Worm (Caenorhabditis elegans) whole organism, L4 larva: ENCODE data around the gene F35H12.1.

Source experiments
- F44E2.7 ChIP-seq: fragments of 200-800 bp; sonication (Bioruptor generic); IDR thresholded peaks from 2 replicates; pipeline ENCODE4 v2.1.2; 2022; ENCODE audit warnings: missing genetic modification characterization, missing compliant biosample characterization
- F49E8.2 ChIP-seq: sonication (generic microtip); optimal IDR thresholded peaks from 2 replicates; lab custom pipeline; 2016; ENCODE audit warnings: missing compliant biosample characterization, mild to moderate bottlenecking, missing genetic modification characterization, borderline replicate concordance
- Y75B8A.6 ChIP-seq: fragments of 200-800 bp; sonication (Bioruptor generic); IDR thresholded peaks from 2 replicates; pipeline ENCODE4 v1.3.6; 2022; ENCODE audit warnings: missing genetic modification reagents, missing genetic modification characterization, missing compliant biosample characterization
- ZK337.2 ChIP-seq: fragments of 200-800 bp; sonication (Bioruptor generic); IDR thresholded peaks from 2 replicates; pipeline ENCODE4 v1.3.6; 2022; ENCODE audit warnings: missing genetic modification reagents, missing genetic modification characterization, missing compliant biosample characterization
- attf-4 ChIP-seq: sonication (generic microtip); optimal IDR thresholded peaks from 3 replicates; lab custom pipeline; 2017; ENCODE audit warnings: missing biosample characterization, missing genetic modification characterization
- ceh-20 ChIP-seq: fragments of 200-800 bp; sonication (Bioruptor generic); IDR thresholded peaks from 2 replicates; pipeline ENCODE4 v1.3.6; 2022; ENCODE audit warnings: missing genetic modification reagents, missing genetic modification characterization, missing compliant biosample characterization
- ceh-28 ChIP-seq: fragments of 150-350 bp; optimal IDR thresholded peaks from 2 replicates; lab custom pipeline; 2014; ENCODE audit warnings: missing biosample characterization, missing genetic modification reagents, missing genetic modification characterization
- ces-1 ChIP-seq: fragments of 150-350 bp; sonication (generic microtip); optimal IDR thresholded peaks from 4 replicates; lab custom pipeline; 2014; ENCODE audit warnings: missing biosample characterization, missing genetic modification reagents, missing genetic modification characterization
- ctbp-1 ChIP-seq: fragments of 200-800 bp; sonication (Bioruptor generic); IDR thresholded peaks from 2 replicates; pipeline ENCODE4 v1.3.6; 2022; ENCODE audit warnings: missing genetic modification reagents, missing genetic modification characterization, missing compliant biosample characterization
- daf-16 ChIP-seq, 3 experiments: sonication (generic microtip); optimal IDR thresholded peaks; 2 replicates each; lab custom pipeline; 2016 to 2017; ENCODE audit warnings: missing genetic modification characterization in 3 of 3, missing genetic modification reagents in 3 of 3, mild to moderate bottlenecking in 2 of 3, missing compliant biosample characterization in 2 of 3, missing biosample characterization in 1 of 3, moderate library complexity in 1 of 3
- daf-19 ChIP-seq: fragments of 200-800 bp; sonication (Bioruptor generic); conservative IDR thresholded peaks from 2 replicates; pipeline ENCODE4 v1.3.6; 2022; ENCODE audit warnings: missing genetic modification characterization, missing compliant biosample characterization
- dve-1 ChIP-seq: sonication (generic microtip); optimal IDR thresholded peaks from 2 replicates; lab custom pipeline; 2017; ENCODE audit warnings: antibody characterized with exemption, mild to moderate bottlenecking, missing genetic modification characterization, missing compliant biosample characterization; ENCODE audit not compliant: insufficient read depth
- egl-27 ChIP-seq: sonication (generic microtip); optimal IDR thresholded peaks from 3 replicates; lab custom pipeline; 2017; ENCODE audit warnings: missing biosample characterization, missing genetic modification reagents, missing genetic modification characterization
- fkh-10 ChIP-seq: fragments of 150-350 bp; optimal IDR thresholded peaks from 2 replicates; lab custom pipeline; 2014; ENCODE audit warnings: missing biosample characterization, missing genetic modification reagents, missing genetic modification characterization
- hlh-11 ChIP-seq: fragments of 200-800 bp; sonication (Bioruptor generic); optimal IDR thresholded peaks from 2 replicates; lab custom pipeline; 2018; ENCODE audit warnings: mild to moderate bottlenecking, missing genetic modification characterization, missing compliant biosample characterization
- hlh-30 ChIP-seq: sonication (generic microtip); optimal IDR thresholded peaks from 2 replicates; lab custom pipeline; 2017; ENCODE audit warnings: antibody characterized with exemption, mild to moderate bottlenecking, missing genetic modification characterization, missing compliant biosample characterization; ENCODE audit not compliant: insufficient read depth
- hmg-1.1 ChIP-seq: fragments of 200-800 bp; sonication (Bioruptor generic); IDR thresholded peaks from 2 replicates; pipeline ENCODE4 v1.3.6; 2022; ENCODE audit warnings: missing genetic modification reagents, missing genetic modification characterization, missing compliant biosample characterization
- lin-13 ChIP-seq: fragments of 150-350 bp; optimal IDR thresholded peaks from 2 replicates; lab custom pipeline; 2014; ENCODE audit warnings: missing biosample characterization, missing genetic modification reagents, missing genetic modification characterization
- lin-15B ChIP-seq: fragments of 150-350 bp; sonication (generic microtip); optimal IDR thresholded peaks from 3 replicates; lab custom pipeline; 2014; ENCODE audit warnings: missing biosample characterization, missing genetic modification characterization
- lin-39 ChIP-seq: fragments of 150-350 bp; optimal IDR thresholded peaks from 2 replicates; lab custom pipeline; 2014; ENCODE audit warnings: missing biosample characterization, missing genetic modification reagents, missing genetic modification characterization
- lir-3 ChIP-seq: sonication (generic microtip); optimal IDR thresholded peaks from 2 replicates; lab custom pipeline; 2016; ENCODE audit warnings: mild to moderate bottlenecking, missing genetic modification characterization, missing compliant biosample characterization
- lsy-2 ChIP-seq, 2 experiments: fragments of 150-350 bp in 1 of 2; sonication (generic microtip) in 1 of 2; optimal IDR thresholded peaks; 2 replicates each; lab custom pipeline; 2014 to 2017; ENCODE audit warnings: missing biosample characterization in 2 of 2, missing genetic modification characterization in 2 of 2
- madf-5 ChIP-seq, 2 experiments: fragments of 200-800 bp; sonication (Bioruptor generic); IDR thresholded peaks; 2 replicates each; pipeline ENCODE4 v1.3.6; 2022; ENCODE audit warnings: missing compliant biosample characterization in 2 of 2, missing genetic modification characterization in 2 of 2
- mdl-1 ChIP-seq, 2 experiments: fragments of 150-350 bp in 1 of 2; sonication (generic microtip) in 1 of 2; optimal IDR thresholded peaks; 2 replicates each; lab custom pipeline; 2014 to 2017; ENCODE audit warnings: missing biosample characterization in 2 of 2, missing genetic modification characterization in 2 of 2
- mdt-29 ChIP-seq: fragments of 200-800 bp; sonication (Bioruptor generic); IDR thresholded peaks from 2 replicates; pipeline ENCODE4 v1.3.6; 2022; ENCODE audit warnings: missing genetic modification reagents, missing genetic modification characterization, missing compliant biosample characterization
- mep-1 ChIP-seq: fragments of 150-350 bp; sonication (generic microtip); optimal IDR thresholded peaks from 3 replicates; lab custom pipeline; 2014; ENCODE audit warnings: missing biosample characterization, missing genetic modification characterization
- nhr-10 ChIP-seq: fragments of 150-350 bp; optimal IDR thresholded peaks from 2 replicates; lab custom pipeline; 2014; ENCODE audit warnings: missing biosample characterization, missing genetic modification characterization
- nhr-28 ChIP-seq: fragments of 150-350 bp; optimal IDR thresholded peaks from 2 replicates; lab custom pipeline; 2014; ENCODE audit warnings: missing biosample characterization, missing genetic modification characterization
- nhr-6 ChIP-seq: fragments of 150-350 bp; optimal IDR thresholded peaks from 2 replicates; lab custom pipeline; 2014; ENCODE audit warnings: missing biosample characterization, missing genetic modification characterization
- pha-4 ChIP-seq, 2 experiments: fragments of 150-350 bp in 1 of 2; fragments of 200-800 bp in 1 of 2; sonication (Bioruptor generic) in 1 of 2; IDR thresholded peaks in 1 of 2; optimal IDR thresholded peaks in 1 of 2; 2 replicates each; pipeline versions ENCODE4 v1.3.6 to Lab custom; 2014 to 2022; ENCODE audit warnings: missing genetic modification characterization in 2 of 2, missing genetic modification reagents in 2 of 2, missing biosample characterization in 1 of 2, missing compliant biosample characterization in 1 of 2
- rbr-2 ChIP-seq: sonication (generic microtip); optimal IDR thresholded peaks from 2 replicates; lab custom pipeline; 2016; ENCODE audit warnings: missing genotype, missing genetic modification characterization, missing compliant biosample characterization
- set-16 ChIP-seq: fragments of 200-800 bp; sonication (Bioruptor generic); IDR thresholded peaks from 2 replicates; pipeline ENCODE4 v1.3.6; 2022; ENCODE audit warnings: missing genetic modification reagents, missing genetic modification characterization, missing compliant biosample characterization
- skn-1 ChIP-seq: fragments of 150-350 bp; optimal IDR thresholded peaks from 2 replicates; lab custom pipeline; 2014; ENCODE audit warnings: missing biosample characterization, missing genetic modification characterization
- spr-3 ChIP-seq: fragments of 200-800 bp; sonication (Bioruptor generic); optimal IDR thresholded peaks from 2 replicates; lab custom pipeline; 2018; ENCODE audit warnings: mild to moderate bottlenecking, missing genetic modification characterization, missing compliant biosample characterization
- tra-1 ChIP-seq: fragments of 200-800 bp; sonication (Bioruptor generic); IDR thresholded peaks from 2 replicates; pipeline ENCODE4 v1.3.6; 2022; ENCODE audit warnings: missing genetic modification reagents, missing genetic modification characterization, missing compliant biosample characterization
- unc-130 ChIP-seq: sonication (generic microtip); optimal IDR thresholded peaks from 2 replicates; lab custom pipeline; 2016; ENCODE audit warnings: missing genetic modification reagents, missing genetic modification characterization, missing compliant biosample characterization
- unc-62 ChIP-seq, 3 experiments: fragments of 150-350 bp in 1 of 3; sonication (generic microtip); optimal IDR thresholded peaks in 2 of 3; peaks in 1 of 3; 1 replicate in 1 of 3; 2 replicates in 2 of 3; lab custom pipeline; 2014 to 2017; ENCODE audit warnings: missing biosample characterization in 3 of 3, missing genetic modification characterization in 3 of 3, missing genetic modification reagents in 3 of 3, missing genotype in 1 of 3
- vab-7 ChIP-seq: fragments of 200-800 bp; sonication (Bioruptor generic); IDR thresholded peaks from 2 replicates; pipeline ENCODE4 v1.3.6; 2022; ENCODE audit warnings: missing genetic modification reagents, missing genetic modification characterization, missing compliant biosample characterization
- zfp-2 ChIP-seq: sonication (generic microtip); optimal IDR thresholded peaks from 2 replicates; lab custom pipeline; 2016; ENCODE audit warnings: mild to moderate bottlenecking, missing genetic modification characterization, missing compliant biosample characterization
- zip-11 ChIP-seq: fragments of 200-800 bp; sonication (Bioruptor generic); IDR thresholded peaks from 2 replicates; pipeline ENCODE4 v1.3.6; 2022; ENCODE audit warnings: missing genetic modification characterization, missing compliant biosample characterization

The F35H12.1 gene

DNA sequence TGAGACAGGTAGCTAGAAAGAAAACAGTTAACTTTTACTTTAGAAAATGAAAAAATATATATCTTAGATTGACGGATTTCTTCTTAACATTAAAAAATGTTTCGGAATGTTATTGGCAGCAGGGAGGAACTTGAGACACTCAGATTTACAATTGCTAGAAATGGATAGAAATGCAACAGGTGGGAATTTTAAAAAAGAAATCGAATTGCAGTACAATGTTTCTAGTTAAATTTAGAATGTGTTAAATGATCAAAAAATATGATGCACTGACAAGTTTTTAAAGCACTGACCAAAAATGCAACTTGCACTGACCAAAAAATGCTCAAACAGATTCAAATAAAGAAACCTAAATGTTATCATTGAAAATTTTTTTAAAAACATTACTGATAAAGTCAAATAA, 7.5 kb upstream of the F35H12.1 start:
- no peak for TF ChIP-seq lin-13 (GFP tag; lab: Kevin White, UChicago)
- peak in 1 of 2 experiments; percentile 91 for TF ChIP-seq unc-62 (GFP tag; optimal IDR thresholded peaks at IDR 0.05 in 1 of 2; lab: Kevin White, UChicago)
- TF ChIP-seq unc-62 (tag; optimal IDR thresholded peaks at IDR 0.05; lab: Kevin White, UChicago): no peak

DNA sequence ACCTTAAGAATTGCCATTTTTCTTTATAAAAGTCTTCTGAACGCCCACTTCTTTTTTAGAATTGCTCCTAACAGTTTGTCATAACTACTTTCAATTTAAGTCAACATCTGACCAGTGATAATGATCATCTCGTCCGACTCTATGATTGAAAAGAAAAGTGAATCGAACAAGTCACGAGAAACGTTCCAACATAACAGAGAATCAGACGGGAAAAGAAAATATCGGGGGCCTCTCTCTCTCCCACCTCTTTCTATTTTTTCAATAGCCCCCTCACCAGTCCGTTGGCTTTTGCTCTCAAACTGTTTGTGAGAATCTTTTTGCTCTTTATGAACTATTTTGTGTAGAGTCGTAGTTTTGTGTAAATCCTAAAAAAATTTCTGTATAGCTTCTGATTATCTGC, 6.0 kb upstream of the F35H12.1 start:
- TF ChIP-seq nhr-28 (tag; lab: Kevin White, UChicago) (peak; percentile 17), dve-1 (peak; percentile 12), pha-4 (GFP tag; IDR thresholded peaks at IDR 0.05; lab: Robert Waterston, UW) (no peak), pha-4 (tag; optimal IDR thresholded peaks at IDR 0.05; lab: Kevin White, UChicago) (peak; percentile 56), hlh-11 (peak; percentile 53), F49E8.2 (tag; lab: Kevin White, UChicago) (no peak), nhr-6 (no peak), hlh-30 (tag; lab: Kevin White, UChicago) (peak; percentile 76), ces-1 (no peak), skn-1 (no peak), lsy-2 (tag; optimal IDR thresholded peaks at IDR 0.05; lab: Kevin White, UChicago) (peak in 1 of 2 experiments; percentile 10), ZK337.2 (GFP tag; lab: Robert Waterston, UW) (no peak), nhr-10 (tag; lab: Kevin White, UChicago) (no peak), daf-16 (GFP tag; optimal IDR thresholded peaks at IDR 0.05; lab: Kevin White, UChicago) (no peak), daf-16 (tag; optimal IDR thresholded peaks at IDR 0.05; lab: Kevin White, UChicago) (no peak)

DNA sequence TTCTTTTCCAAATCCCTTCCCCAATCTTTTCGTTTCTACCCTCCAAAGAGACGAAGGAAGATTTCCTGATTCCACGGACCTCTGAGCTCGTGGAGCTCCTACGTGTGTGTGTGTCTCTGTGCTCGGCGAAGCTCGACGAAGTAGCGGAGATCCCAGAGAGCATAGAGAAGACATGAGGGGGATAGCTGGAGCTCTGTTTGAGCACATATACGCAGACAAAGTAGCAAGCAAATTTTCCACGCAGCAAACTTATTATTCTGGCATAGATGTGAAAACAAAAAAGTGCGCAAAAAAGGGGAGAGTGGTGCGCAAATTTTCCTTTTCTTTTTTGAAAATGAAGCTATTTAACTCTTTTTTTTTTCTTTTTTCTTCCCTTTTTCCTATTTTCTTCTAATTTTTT, 730 bp upstream of the F35H12.1 start:
- 0 out of 2 replicates have a peak, but pooled peaks have one; percentile 49 for TF ChIP-seq ctbp-1 (GFP tag; lab: Robert Waterston, UW)
- TF ChIP-seq spr-3 (GFP tag; lab: Kevin White, UChicago): no peak
- no peak for TF ChIP-seq mdl-1 (tag; optimal IDR thresholded peaks at IDR 0.05; lab: Kevin White, UChicago)
- TF ChIP-seq hmg-1.1 (GFP tag; lab: Robert Waterston, UW): peak; percentile 33; the same call in 1 of the 2 replicates
- no peak for TF ChIP-seq Y75B8A.6 (GFP tag; lab: Robert Waterston, UW)
- 0 out of 2 replicates have a peak, but pooled peaks have one; percentile 13 for TF ChIP-seq ceh-20
- peak in 1 of 2 experiments; percentile 63 for TF ChIP-seq unc-62 (GFP tag; optimal IDR thresholded peaks at IDR 0.05 in 1 of 2; lab: Kevin White, UChicago)
- no peak for TF ChIP-seq unc-62 (tag; optimal IDR thresholded peaks at IDR 0.05; lab: Kevin White, UChicago)
- no peak for TF ChIP-seq zfp-2 (tag; lab: Kevin White, UChicago)
- no peak for TF ChIP-seq ceh-28
- no peak for TF ChIP-seq zip-11 (GFP tag; lab: Robert Waterston, UW)
- TF ChIP-seq nhr-6: no peak
- TF ChIP-seq set-16 (GFP tag; lab: Robert Waterston, UW): 0 out of 2 replicates have a peak, but pooled peaks have one; percentile 36
- TF ChIP-seq attf-4: no peak
- TF ChIP-seq unc-130 (GFP tag; lab: Kevin White, UChicago): no peak
- TF ChIP-seq madf-5 (GFP tag; IDR thresholded peaks at IDR 0.05; lab: Robert Waterston, UW): no peak
- no peak for TF ChIP-seq ZK337.2 (GFP tag; lab: Robert Waterston, UW)
- no peak for TF ChIP-seq daf-19
- TF ChIP-seq F44E2.7: no peak
- no peak for TF ChIP-seq mdt-29 (GFP tag; lab: Robert Waterston, UW)
- TF ChIP-seq lir-3 (tag; lab: Kevin White, UChicago): no peak
- no peak for TF ChIP-seq vab-7 (GFP tag; lab: Robert Waterston, UW)
- TF ChIP-seq lin-15B: no peak
- no peak for TF ChIP-seq lin-39 (tag; lab: Kevin White, UChicago)
- TF ChIP-seq lsy-2 (tag; optimal IDR thresholded peaks at IDR 0.05; lab: Kevin White, UChicago): peak in 1 of 2 experiments; percentile 10
- peak; percentile 44 for TF ChIP-seq rbr-2 (tag; lab: Kevin White, UChicago)
- TF ChIP-seq tra-1 (GFP tag; lab: Robert Waterston, UW): no peak
- TF ChIP-seq mep-1: peak; percentile 13
- peak; percentile 55 for TF ChIP-seq fkh-10
- TF ChIP-seq egl-27 (tag; lab: Kevin White, UChicago): no peak
